Fruit fly (Drosophila melanogaster) whole organism, prepupa: Measurements from ENCODE around the gene CG14518.

Experiments used
- Blimp-1 ChIP-seq: fragments of 200-800 bp; sonication (Bioruptor generic); optimal IDR thresholded peaks from 3 replicates; lab custom pipeline; 2017; ENCODE audit warnings: missing biosample characterization, missing genetic modification characterization, mild to moderate bottlenecking, moderate library complexity, missing genetic modification reagents
- CG10669 ChIP-seq: fragments of 200-800 bp; sonication (Bioruptor generic); optimal IDR thresholded peaks from 3 replicates; lab custom pipeline; 2018; ENCODE audit warnings: missing biosample characterization, mild to moderate bottlenecking, missing genetic modification characterization, moderate library complexity
- CG11902 ChIP-seq: fragments of 200-800 bp; sonication (Bioruptor generic); optimal IDR thresholded peaks from 3 replicates; lab custom pipeline; 2016; ENCODE audit warnings: missing biosample characterization, missing genetic modification characterization
- CG15336 ChIP-seq: fragments of 200-800 bp; sonication (Bioruptor generic); IDR thresholded peaks from 2 replicates; pipeline ENCODE4 v1.3.6; 2022; ENCODE audit warnings: missing biosample characterization, missing genetic modification characterization
- CG16779 ChIP-seq: fragments of 200-800 bp; sonication (Bioruptor generic); optimal IDR thresholded peaks from 3 replicates; lab custom pipeline; 2017; ENCODE audit warnings: missing biosample characterization, mild to moderate bottlenecking, missing genetic modification characterization
- CG3032 ChIP-seq: fragments of 200-800 bp; optimal IDR thresholded peaks from 2 replicates; lab custom pipeline; 2019; ENCODE audit warnings: missing biosample characterization, mild to moderate bottlenecking, missing genetic modification characterization, moderate library complexity
- CG31627 ChIP-seq: fragments of 200-800 bp; sonication (Bioruptor generic); optimal IDR thresholded peaks from 3 replicates; lab custom pipeline; 2016; ENCODE audit warnings: missing biosample characterization, missing genetic modification characterization
- CG32006 ChIP-seq: fragments of 200-800 bp; sonication (Bioruptor generic); optimal IDR thresholded peaks from 3 replicates; lab custom pipeline; 2017; ENCODE audit warnings: missing biosample characterization, mild to moderate bottlenecking, missing genetic modification characterization
- CG34406 ChIP-seq: fragments of 200-800 bp; sonication (Bioruptor generic); optimal IDR thresholded peaks from 3 replicates; lab custom pipeline; 2016; ENCODE audit warnings: missing biosample characterization, missing genetic modification characterization
- CG3919 ChIP-seq: fragments of 200-800 bp; sonication (Bioruptor generic); optimal IDR thresholded peaks from 3 replicates; lab custom pipeline; 2016; ENCODE audit warnings: missing biosample characterization, missing genetic modification characterization
- CG4318 ChIP-seq: fragments of 200-800 bp; sonication (Bioruptor generic); optimal IDR thresholded peaks from 3 replicates; lab custom pipeline; 2017; ENCODE audit warnings: missing biosample characterization, mild to moderate bottlenecking, missing genetic modification characterization
- CG6276 ChIP-seq: fragments of 200-800 bp; sonication (Bioruptor generic); optimal IDR thresholded peaks from 2 replicates; lab custom pipeline; 2017; ENCODE audit warnings: missing biosample characterization, mild to moderate bottlenecking, missing genetic modification characterization
- CG6792 ChIP-seq: fragments of 200-800 bp; sonication (Bioruptor generic); optimal IDR thresholded peaks from 3 replicates; lab custom pipeline; 2016; ENCODE audit warnings: missing biosample characterization, missing genetic modification characterization
- CG6808 ChIP-seq: fragments of 200-800 bp; sonication (Bioruptor generic); optimal IDR thresholded peaks from 3 replicates; lab custom pipeline; 2017; ENCODE audit warnings: missing biosample characterization, missing genetic modification characterization, mild to moderate bottlenecking, moderate library complexity, missing genetic modification reagents
- CG8119 ChIP-seq: fragments of 200-800 bp; sonication (Bioruptor generic); IDR thresholded peaks from 3 replicates; pipeline ENCODE4 v1.3.6; 2022; ENCODE audit warnings: missing biosample characterization, missing genetic modification characterization
- CG8319 ChIP-seq: fragments of 200-800 bp; sonication (Bioruptor generic); optimal IDR thresholded peaks from 3 replicates; lab custom pipeline; 2016; ENCODE audit warnings: missing biosample characterization, missing genetic modification characterization
- CG8632 ChIP-seq: fragments of 200-800 bp; sonication (Bioruptor generic); optimal IDR thresholded peaks from 3 replicates; lab custom pipeline; 2016; ENCODE audit warnings: missing biosample characterization, missing genetic modification characterization
- CG9139 ChIP-seq: fragments of 200-800 bp; sonication (Bioruptor generic); optimal IDR thresholded peaks from 3 replicates; lab custom pipeline; 2017; ENCODE audit warnings: missing biosample characterization, mild to moderate bottlenecking, missing genetic modification characterization
- Eip75B ChIP-seq: fragments of 200-800 bp; sonication (Bioruptor generic); optimal IDR thresholded peaks from 3 replicates; lab custom pipeline; 2016; ENCODE audit warnings: missing biosample characterization, missing genetic modification characterization
- Eip78C ChIP-seq: fragments of 200-800 bp; sonication (Bioruptor generic); peaks from one replicate; lab custom pipeline; 2016; ENCODE audit warnings: missing biosample characterization, missing genetic modification characterization
- Ets21C ChIP-seq: fragments of 200-800 bp; sonication (Bioruptor generic); optimal IDR thresholded peaks from 3 replicates; lab custom pipeline; 2016; ENCODE audit warnings: missing biosample characterization, missing genetic modification characterization
- Ets96B ChIP-seq: fragments of 200-800 bp; optimal IDR thresholded peaks from 2 replicates; lab custom pipeline; 2019; ENCODE audit warnings: missing biosample characterization, mild to moderate bottlenecking, missing genetic modification characterization, moderate library complexity
- Gug ChIP-seq: fragments of 200-800 bp; sonication (Bioruptor generic); IDR thresholded peaks from 2 replicates; pipeline ENCODE4 v1.3.6; 2022; ENCODE audit warnings: missing biosample characterization, missing genetic modification characterization
- Hr38 ChIP-seq: sonication (Bioruptor generic); optimal IDR thresholded peaks from 2 replicates; lab custom pipeline; 2016; ENCODE audit warnings: missing biosample characterization, missing genetic modification characterization
- Hr39 ChIP-seq: fragments of 200-800 bp; sonication (Bioruptor generic); optimal IDR thresholded peaks from 2 replicates; lab custom pipeline; 2016; ENCODE audit warnings: missing biosample characterization, missing genetic modification characterization
- Hr4 ChIP-seq: fragments of 200-800 bp; sonication (Bioruptor generic); optimal IDR thresholded peaks from 3 replicates; lab custom pipeline; 2016; ENCODE audit warnings: missing biosample characterization, missing genetic modification characterization
- Lpt ChIP-seq: fragments of 200-800 bp; sonication (Bioruptor generic); optimal IDR thresholded peaks from 3 replicates; lab custom pipeline; 2016; ENCODE audit warnings: missing biosample characterization, missing genetic modification characterization
- OdsH ChIP-seq: fragments of 200-800 bp; sonication (Bioruptor generic); optimal IDR thresholded peaks from 3 replicates; lab custom pipeline; 2016; ENCODE audit warnings: missing biosample characterization, missing genetic modification characterization
- Sox14 ChIP-seq: fragments of 200-800 bp; sonication (Bioruptor generic); optimal IDR thresholded peaks from 3 replicates; lab custom pipeline; 2016; ENCODE audit warnings: missing biosample characterization, missing genetic modification characterization
- Sox15 ChIP-seq: fragments of 200-800 bp; sonication (Bioruptor generic); optimal IDR thresholded peaks from 3 replicates; lab custom pipeline; 2016; ENCODE audit warnings: missing biosample characterization, missing genetic modification characterization
- achi ChIP-seq: fragments of 200-800 bp; sonication (Bioruptor generic); optimal IDR thresholded peaks from 3 replicates; lab custom pipeline; 2016; ENCODE audit warnings: missing biosample characterization, missing genetic modification characterization
- acj6 ChIP-seq: fragments of 200-800 bp; sonication (Bioruptor generic); optimal IDR thresholded peaks from 3 replicates; lab custom pipeline; 2016; ENCODE audit warnings: missing biosample characterization, missing genetic modification characterization
- cyc ChIP-seq: fragments of 200-800 bp; sonication (Bioruptor generic); optimal IDR thresholded peaks from 3 replicates; lab custom pipeline; 2016; ENCODE audit warnings: missing biosample characterization, missing genetic modification characterization
- dsx ChIP-seq: fragments of 200-800 bp; optimal IDR thresholded peaks from 3 replicates; lab custom pipeline; 2019; ENCODE audit warnings: missing biosample characterization, mild to moderate bottlenecking, missing genetic modification characterization, moderate library complexity; ENCODE audit not compliant: poor library complexity, severe bottlenecking
- eg ChIP-seq: fragments of 200-800 bp; sonication (Bioruptor generic); IDR thresholded peaks from 3 replicates; pipeline ENCODE4 v1.3.6; 2022; ENCODE audit warnings: missing biosample characterization, missing genetic modification characterization
- fd59A ChIP-seq: fragments of 200-800 bp; sonication (Bioruptor generic); optimal IDR thresholded peaks from 2 replicates; lab custom pipeline; 2017; ENCODE audit warnings: missing biosample characterization, mild to moderate bottlenecking, missing genetic modification characterization, missing genetic modification reagents
- fd85E ChIP-seq: fragments of 200-800 bp; sonication (Bioruptor generic); optimal IDR thresholded peaks from 3 replicates; lab custom pipeline; 2016; ENCODE audit warnings: missing biosample characterization, missing genetic modification characterization
- fkh ChIP-seq: fragments of 200-800 bp; sonication (Bioruptor generic); optimal IDR thresholded peaks from 3 replicates; lab custom pipeline; 2017; ENCODE audit warnings: missing biosample characterization, mild to moderate bottlenecking, missing genetic modification characterization, moderate library complexity
- lz ChIP-seq: fragments of 200-800 bp; sonication (Bioruptor generic); optimal IDR thresholded peaks from 3 replicates; lab custom pipeline; 2016; ENCODE audit warnings: missing biosample characterization, missing genetic modification characterization
- net ChIP-seq: fragments of 200-800 bp; sonication (Bioruptor generic); optimal IDR thresholded peaks from 3 replicates; lab custom pipeline; 2016; ENCODE audit warnings: missing biosample characterization, missing genetic modification characterization
- pdm3 ChIP-seq: fragments of 200-800 bp; sonication (Bioruptor generic); optimal IDR thresholded peaks from 3 replicates; lab custom pipeline; 2016; ENCODE audit warnings: missing biosample characterization, missing genetic modification characterization
- salr ChIP-seq, 2 experiments: fragments of 200-800 bp; sonication (Bioruptor generic); optimal IDR thresholded peaks; 3 replicates each; lab custom pipeline; 2016 to 2018; ENCODE audit warnings: missing biosample characterization in 2 of 2, missing genetic modification characterization in 2 of 2, mild to moderate bottlenecking in 1 of 2
- ss ChIP-seq, 2 experiments: fragments of 200-800 bp; sonication (Bioruptor generic); optimal IDR thresholded peaks; 2 replicates in 1 of 2; 3 replicates in 1 of 2; lab custom pipeline; 2017 to 2018; ENCODE audit warnings: mild to moderate bottlenecking in 2 of 2, missing biosample characterization in 2 of 2, missing genetic modification characterization in 2 of 2, moderate library complexity in 1 of 2
- svp ChIP-seq: fragments of 200-800 bp; sonication (Bioruptor generic); peaks from one replicate; lab custom pipeline; 2016; ENCODE audit warnings: missing biosample characterization, missing genetic modification characterization
- topi ChIP-seq: fragments of 200-800 bp; sonication (Bioruptor generic); optimal IDR thresholded peaks from 3 replicates; lab custom pipeline; 2016; ENCODE audit warnings: missing biosample characterization, missing genetic modification characterization

Gene CG14518

dm6 chr3R:29063207-29063920, 38.6 kb downstream of the CG14518 start (continued):
- TF ChIP-seq acj6 (GFP tag; lab: Kevin White, UChicago), result peak; percentile 58
- peak; percentile 35 for TF ChIP-seq CG6276 (GFP tag; lab: Kevin White, UChicago)
- peak; percentile 77 for TF ChIP-seq CG34406 (GFP tag; lab: Kevin White, UChicago)
- TF ChIP-seq salr (GFP tag; optimal IDR thresholded peaks at IDR 0.05; lab: Kevin White, UChicago), result peak in 1 of 2 experiments; percentile 71
- TF ChIP-seq CG6792 (GFP tag; lab: Kevin White, UChicago), result peak; percentile 64
- TF ChIP-seq Sox15 (GFP tag; lab: Kevin White, UChicago), result peak; percentile 69
- peak; percentile 84 for TF ChIP-seq Hr4 (GFP tag; lab: Kevin White, UChicago)
- no peak for TF ChIP-seq Gug (GFP tag; lab: Robert Waterston, UW)
- TF ChIP-seq Eip75B (GFP tag; lab: Kevin White, UChicago), result peak; percentile 55
- peak; percentile 67 for TF ChIP-seq net
- TF ChIP-seq cyc, result peak; percentile 50
- TF ChIP-seq pdm3 (GFP tag; lab: Kevin White, UChicago), result peak; percentile 67
- peak; percentile 63 for TF ChIP-seq CG8319
- peak; percentile 57 for TF ChIP-seq topi (GFP tag; lab: Kevin White, UChicago)
- peak; percentile 35 for TF ChIP-seq Ets21C (GFP tag; lab: Kevin White, UChicago)
- TF ChIP-seq CG11902, result peak; percentile 61
- TF ChIP-seq CG31627 (GFP tag; lab: Kevin White, UChicago), result peak; percentile 62
- peak; percentile 18 for TF ChIP-seq CG9139
- TF ChIP-seq lz (GFP tag; lab: Kevin White, UChicago), result peak; percentile 78
- peak; percentile 73 for TF ChIP-seq achi (GFP tag; lab: Kevin White, UChicago)
- peak; percentile 58 for TF ChIP-seq Hr39 (GFP tag; lab: Kevin White, UChicago)
- TF ChIP-seq CG8119 (GFP tag; lab: Robert Waterston, UW), result no peak
- TF ChIP-seq eg (GFP tag; lab: Robert Waterston, UW), result no peak
- TF ChIP-seq CG15336 (GFP tag; lab: Robert Waterston, UW), result no peak
- peak; percentile 78 for TF ChIP-seq CG3032
- peak; percentile 72 for TF ChIP-seq CG10669 (GFP tag; lab: Kevin White, UChicago)

dm6 chr3R:29063921-29064460, 39.2 kb downstream of the CG14518 start:
- peak in 1 of 2 experiments; percentile 15 for TF ChIP-seq salr (GFP tag; optimal IDR thresholded peaks at IDR 0.05; lab: Kevin White, UChicago)
- no peak for TF ChIP-seq acj6 (GFP tag; lab: Kevin White, UChicago)
- TF ChIP-seq svp (GFP tag; lab: Kevin White, UChicago), result no peak
- TF ChIP-seq CG6792 (GFP tag; lab: Kevin White, UChicago), result no peak

- TF ChIP-seq Sox15 (GFP tag; lab: Kevin White, UChicago) (no peak), CG3919 (GFP tag; lab: Kevin White, UChicago) (peak; percentile 55), Hr4 (GFP tag; lab: Kevin White, UChicago) (peak; percentile 49), CG16779 (tag; lab: Kevin White, UChicago) (no peak), Sox14 (GFP tag; lab: Kevin White, UChicago) (peak; percentile 23), fkh (GFP tag; lab: Kevin White, UChicago) (no peak), OdsH (GFP tag; lab: Kevin White, UChicago) (peak; percentile 40), lz (GFP tag; lab: Kevin White, UChicago) (peak; percentile 31), eg (GFP tag; lab: Robert Waterston, UW) (no peak), Ets96B (tag; lab: Kevin White, UChicago) (peak; percentile 33), Hr38 (GFP tag; lab: Kevin White, UChicago) (no peak), CG8632 (GFP tag; lab: Kevin White, UChicago) (peak; percentile 43), fd59A (GFP tag; lab: Kevin White, UChicago) (no peak), fd85E (GFP tag; lab: Kevin White, UChicago) (no peak), acj6 (GFP tag; lab: Kevin White, UChicago) (peak; percentile 22), CG32006 (GFP tag; lab: Kevin White, UChicago) (peak; percentile 52), ss (GFP tag; optimal IDR thresholded peaks at IDR 0.05; lab: Kevin White, UChicago) (peak in 1 of 2 experiments; percentile 34), pdm3 (GFP tag; lab: Kevin White, UChicago) (peak; percentile 15), Gug (GFP tag; lab: Robert Waterston, UW) (no peak), salr (GFP tag; optimal IDR thresholded peaks at IDR 0.05; lab: Kevin White, UChicago) (peak in 1 of 2 experiments; percentile 35), CG8119 (GFP tag; lab: Robert Waterston, UW) (no peak), Blimp-1 (peak; percentile 60), cyc (peak; percentile 24), dsx (GFP tag; lab: Kevin White, UChicago) (peak; percentile 62), CG4318 (GFP tag; lab: Kevin White, UChicago) (no peak), Lpt (peak; percentile 35), Eip78C (GFP tag; lab: Kevin White, UChicago) (peak; percentile 85), CG6808 (GFP tag; lab: Kevin White, UChicago) (peak; percentile 0)
Measured at dm6 chr3R:29064682-29065100, 39.9 kb downstream of the CG14518 start.
